Worm (Caenorhabditis elegans): ENCODE measurements around the gene srx-104.

DNA sequence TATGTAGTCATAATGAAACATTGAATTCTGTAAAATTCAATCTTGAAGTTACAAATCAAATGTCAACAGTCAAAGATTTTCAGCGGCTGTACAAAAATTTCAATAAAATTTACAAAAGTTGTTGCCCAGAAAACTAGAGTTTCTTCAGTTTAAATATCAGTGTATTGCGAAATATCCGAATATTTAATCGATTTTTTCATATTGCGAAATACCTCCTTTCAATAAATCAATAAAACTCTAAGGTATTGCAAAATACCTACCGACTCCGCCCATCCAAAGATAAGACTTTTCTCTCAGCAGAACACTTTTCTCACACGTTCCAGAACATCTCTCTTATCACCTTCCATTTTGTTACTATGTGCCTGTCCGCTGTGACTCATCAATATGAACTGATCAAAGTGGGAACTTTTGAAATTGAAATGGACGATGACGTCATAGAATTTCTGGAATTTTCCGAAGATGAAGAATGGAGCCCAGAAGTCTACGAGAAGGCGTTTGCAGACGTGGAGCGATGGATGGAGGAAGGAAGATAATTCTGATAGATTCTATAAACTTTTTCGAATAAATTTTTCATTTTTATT lies 14.9 kb downstream of the srx-104 start:
- TF ChIP-seq B0019.2 (GFP tag; conservative IDR thresholded peaks at IDR 0.05) (no peak), sea-2 (GFP tag; IDR thresholded peaks at IDR 0.05) (no peak), ceh-100 (GFP tag; IDR thresholded peaks at IDR 0.05) (no peak), madf-3 (GFP tag; IDR thresholded peaks at IDR 0.05) (no peak), F33H1.4 (GFP tag; IDR thresholded peaks at IDR 0.05) (no peak)

Data from whole organism, young adult.